Worm (Caenorhabditis elegans): ENCODE measurements around the gene Y48C3A.20.

DNA sequence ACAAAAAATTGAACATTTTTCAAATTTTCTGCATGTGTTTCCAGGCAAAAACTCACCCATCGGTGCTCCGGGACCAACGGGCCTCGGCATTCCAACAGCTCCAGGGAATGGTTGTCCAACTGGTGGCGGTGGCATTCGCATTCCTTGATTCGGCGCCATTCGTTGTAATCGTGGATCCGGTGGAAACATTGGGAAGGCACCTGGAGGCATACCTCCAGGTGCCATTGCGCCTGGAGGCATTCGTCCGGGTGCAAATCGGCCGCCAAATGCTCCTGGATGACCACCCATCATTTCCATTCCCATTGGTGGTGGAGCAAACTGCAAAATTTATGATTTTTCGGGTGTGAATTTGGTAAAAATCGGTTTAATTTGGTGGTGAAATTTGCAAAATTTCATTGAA, 42.9 kb upstream of the Y48C3A.20 start:
- TF ChIP-seq ceh-48 (tag; optimal IDR thresholded peaks at IDR 0.05) (no peak), unc-3 (GFP tag; conservative IDR thresholded peaks at IDR 0.05) (no peak), unc-3 (tag; optimal IDR thresholded peaks at IDR 0.05) (no peak), unc-86 (tag; optimal IDR thresholded peaks at IDR 0.05) (no peak), ztf-16 (tag; optimal IDR thresholded peaks at IDR 0.05) (no peak), ceh-14 (tag; optimal IDR thresholded peaks at IDR 0.05) (no peak), nhr-11 (tag; optimal IDR thresholded peaks at IDR 0.05) (no peak), ceh-2 (tag; optimal IDR thresholded peaks at IDR 0.05) (no peak), dmd-4 (tag; optimal IDR thresholded peaks at IDR 0.05; ENCODE audit: borderline replicate concordance) (no peak)

Data from whole organism, late embryonic.